Fruit fly (Drosophila melanogaster): ENCODE data around the gene comm3.

The comm3 gene

DNA sequence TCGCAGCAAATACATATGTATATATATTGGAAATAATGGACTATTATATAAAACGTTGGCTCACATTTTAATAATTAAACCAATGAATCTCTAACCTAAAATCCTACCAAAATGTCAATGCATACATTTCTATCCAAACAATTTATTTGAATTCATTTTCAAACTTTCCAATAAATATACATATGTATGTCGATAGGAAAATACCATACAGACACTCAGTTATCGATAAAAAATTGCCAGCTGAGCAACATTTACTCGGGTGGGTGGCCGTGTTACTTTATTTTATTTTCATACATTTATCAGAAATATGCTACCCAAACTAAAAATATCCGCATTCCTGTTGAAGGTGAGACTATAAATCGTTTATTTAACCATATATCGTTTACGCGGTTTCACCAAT, 71.2 kb downstream of the comm3 start, which contains the start of gene Ufsp2 (continued):
- TF ChIP-seq YL-1 (GFP tag; optimal IDR thresholded peaks at IDR 0.05): peak; percentile 31
- no peak for TF ChIP-seq ttk (GFP tag; IDR thresholded peaks at IDR 0.05)
- TF ChIP-seq BEAF-32 (GFP tag; optimal IDR thresholded peaks at IDR 0.05): peak; percentile 15
- TF ChIP-seq ewg (GFP tag; optimal IDR thresholded peaks at IDR 0.05): no peak
- TF ChIP-seq MESR4 (GFP tag; optimal IDR thresholded peaks at IDR 0.05): peak; percentile 55
- no peak for TF ChIP-seq kay (GFP tag; optimal IDR thresholded peaks at IDR 0.05)
- no peak for TF ChIP-seq CG3407 (GFP tag; optimal IDR thresholded peaks at IDR 0.05)
- no peak for TF ChIP-seq CG9609 (GFP tag; optimal IDR thresholded peaks at IDR 0.05)
- TF ChIP-seq CG17385 (GFP tag; optimal IDR thresholded peaks at IDR 0.05): no peak
- no peak for TF ChIP-seq cg (GFP tag; optimal IDR thresholded peaks at IDR 0.05)
- no peak for TF ChIP-seq usp (GFP tag; optimal IDR thresholded peaks at IDR 0.05)
- no peak for TF ChIP-seq run (tag; optimal IDR thresholded peaks at IDR 0.05)
- TF ChIP-seq Doc3 (GFP tag; IDR thresholded peaks at IDR 0.05; ENCODE audit: partially characterized antibody): peak; percentile 28; the same call in 1 of the 3 replicates
- TF ChIP-seq jumu (GFP tag; optimal IDR thresholded peaks at IDR 0.05): no peak
- no peak for TF ChIP-seq rib (GFP tag; IDR thresholded peaks at IDR 0.05)
- no peak for TF ChIP-seq Elba2 (GFP tag; optimal IDR thresholded peaks at IDR 0.05)
- TF ChIP-seq CG33213 (GFP tag; optimal IDR thresholded peaks at IDR 0.05): no peak
- no peak for TF ChIP-seq CG18599 (GFP tag; optimal IDR thresholded peaks at IDR 0.05)
- TF ChIP-seq CG9727 (GFP tag; optimal IDR thresholded peaks at IDR 0.05): no peak
- no peak for TF ChIP-seq grn (GFP tag; optimal IDR thresholded peaks at IDR 0.05)
- no peak for TF ChIP-seq Vsx1 (GFP tag; optimal IDR thresholded peaks at IDR 0.05)
- no peak for TF ChIP-seq CG3726 (GFP tag; IDR thresholded peaks at IDR 0.05)
- TF ChIP-seq Scr (GFP tag; IDR thresholded peaks at IDR 0.05; ENCODE audit: partially characterized antibody): peak; percentile 41; the same call in 1 of the 2 replicates
- TF ChIP-seq repo (GFP tag; optimal IDR thresholded peaks at IDR 0.05): no peak
- no peak for TF ChIP-seq CG11456 (GFP tag; IDR thresholded peaks at IDR 0.05)
- TF ChIP-seq gce (GFP tag; IDR thresholded peaks at IDR 0.05): no peak
- TF ChIP-seq CG4707 (GFP tag; optimal IDR thresholded peaks at IDR 0.05): no peak
- TF ChIP-seq CG11085 (GFP tag; IDR thresholded peaks at IDR 0.05): no peak
- no peak for TF ChIP-seq CG17912 (GFP tag; optimal IDR thresholded peaks at IDR 0.05)
- no peak for TF ChIP-seq Rfx (GFP tag; IDR thresholded peaks at IDR 0.05)
- peak; percentile 58; the same call in 1 of the 2 replicates for TF ChIP-seq E2f2 (GFP tag; IDR thresholded peaks at IDR 0.05)
- no peak for TF ChIP-seq Antp (GFP tag; optimal IDR thresholded peaks at IDR 0.05)
- TF ChIP-seq slbo (GFP tag; IDR thresholded peaks at IDR 0.05): no peak
- TF ChIP-seq Hr78 (GFP tag; optimal IDR thresholded peaks at IDR 0.05): no peak
- no peak for TF ChIP-seq trh (GFP tag; optimal IDR thresholded peaks at IDR 0.05)
- TF ChIP-seq CG7928 (GFP tag; optimal IDR thresholded peaks at IDR 0.05): no peak
- TF ChIP-seq HmgZ (tag; optimal IDR thresholded peaks at IDR 0.05): no peak
- TF ChIP-seq Deaf1 (tag; optimal IDR thresholded peaks at IDR 0.05): no peak
- TF ChIP-seq Pdp1 (GFP tag; optimal IDR thresholded peaks at IDR 0.05): no peak
- TF ChIP-seq CG13424 (tag; optimal IDR thresholded peaks at IDR 0.05): no peak
- TF ChIP-seq zen2 (GFP tag; IDR thresholded peaks at IDR 0.05; ENCODE audit: partially characterized antibody): 0 out of 3 replicates have a peak, but pooled peaks have one; percentile 48
- peak; percentile 24 for TF ChIP-seq stwl (tag; optimal IDR thresholded peaks at IDR 0.05)
- TF ChIP-seq CG34376 (GFP tag; optimal IDR thresholded peaks at IDR 0.05): no peak
- TF ChIP-seq row (GFP tag; IDR thresholded peaks at IDR 0.05): no peak
- no peak for TF ChIP-seq Hsf (GFP tag; optimal IDR thresholded peaks at IDR 0.05)
- TF ChIP-seq lmd (GFP tag; IDR thresholded peaks at IDR 0.05): no peak
- no peak for TF ChIP-seq aop (GFP tag; IDR thresholded peaks at IDR 0.05)
- TF ChIP-seq ase (GFP tag; IDR thresholded peaks at IDR 0.05): no peak
- TF ChIP-seq Myb (GFP tag; optimal IDR thresholded peaks at IDR 0.05): no peak
- no peak for TF ChIP-seq cato (GFP tag; optimal IDR thresholded peaks at IDR 0.05; ENCODE audit: borderline replicate concordance)
- TF ChIP-seq CrebB (tag; optimal IDR thresholded peaks at IDR 0.05): no peak
